Worm (Caenorhabditis elegans): Measurements from ENCODE around the gene srw-24.

Gene srw-24

DNA sequence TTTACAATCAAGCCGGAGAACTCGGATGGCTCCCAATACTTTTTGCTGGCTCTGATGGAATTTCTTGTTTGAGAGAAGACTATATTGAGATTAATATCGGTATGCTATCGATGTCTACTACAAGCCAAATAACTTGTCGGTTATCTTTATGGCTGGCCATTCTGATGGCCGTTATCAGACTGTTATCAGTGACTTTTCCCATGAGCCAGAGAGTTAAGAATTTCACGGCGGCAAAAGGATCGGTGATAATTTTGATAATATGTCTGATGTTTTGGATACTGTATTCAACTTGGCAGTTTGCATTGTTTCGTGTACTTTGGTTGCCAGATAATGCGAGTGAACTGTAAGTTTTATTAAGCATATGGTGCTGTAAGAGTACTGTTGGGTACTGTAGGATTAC is 2.4 kb downstream of the srw-24 start:
- TF ChIP-seq tbx-8 (GFP tag; optimal IDR thresholded peaks at IDR 0.05) (no peak), mab-5 (tag; optimal IDR thresholded peaks at IDR 0.05) (no peak), nhr-12 (tag; optimal IDR thresholded peaks at IDR 0.05) (no peak)

DNA sequence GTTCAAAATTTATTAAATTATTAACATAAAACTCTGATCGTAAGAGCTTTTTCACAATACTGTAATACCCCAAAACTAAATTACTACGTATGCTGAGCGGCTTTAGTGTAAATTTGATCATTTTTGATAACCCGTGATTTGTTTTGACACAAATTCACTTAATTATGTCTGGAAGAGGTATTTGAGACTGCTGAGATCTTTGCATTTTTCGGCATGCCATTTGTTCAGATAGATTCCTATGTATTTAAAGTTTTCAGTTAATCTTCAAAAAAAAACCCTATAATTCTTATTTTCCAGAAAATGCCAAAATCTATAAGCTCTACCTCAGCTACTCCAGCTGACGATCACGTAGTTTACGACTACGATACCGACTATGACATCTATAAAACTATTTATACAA is 6.5 kb downstream of the srw-24 start, which contains the start of gene srw-15:
Gene srw-15, plus strand, starts transcription at position 301 of the 400 bp plus-strand sequence.
- TF ChIP-seq unc-39 (tag; optimal IDR thresholded peaks at IDR 0.05) (no peak), elt-3 (tag; optimal IDR thresholded peaks at IDR 0.05) (no peak), ztf-11 (tag; optimal IDR thresholded peaks at IDR 0.05) (no peak), M03D4.4 (tag; optimal IDR thresholded peaks at IDR 0.05) (no peak), nhr-12 (tag; optimal IDR thresholded peaks at IDR 0.05) (no peak), sptf-1 (tag; optimal IDR thresholded peaks at IDR 0.05) (no peak), ham-2 (GFP tag; optimal IDR thresholded peaks at IDR 0.05) (no peak), mep-1 (tag; optimal IDR thresholded peaks at IDR 0.05) (no peak), nhr-76 (tag; optimal IDR thresholded peaks at IDR 0.05) (no peak)

DNA sequence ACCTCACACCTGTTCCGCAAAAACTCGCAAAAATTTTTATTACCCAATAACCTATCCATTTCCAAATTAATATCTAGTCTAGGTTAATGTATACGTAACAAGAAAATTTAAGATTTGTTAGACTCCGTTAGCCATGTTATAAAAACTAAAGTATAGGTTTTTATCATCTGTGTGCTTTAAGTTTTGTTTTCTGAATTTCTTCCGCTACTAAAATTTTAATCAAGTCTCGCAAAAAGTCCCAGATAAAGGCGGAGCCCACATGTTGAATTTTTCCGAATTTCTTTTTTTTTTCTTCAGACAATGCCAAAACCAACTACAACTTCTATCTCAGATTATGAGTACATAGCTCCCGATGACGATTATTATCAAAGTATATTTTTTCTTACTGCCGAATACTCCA is 8.4 kb downstream of the srw-24 start, which contains the start of gene srw-13:
Gene srw-13, plus strand, starts transcription at position 301 of the 400 bp plus-strand sequence.
- no peak for TF ChIP-seq unc-62 (GFP tag; optimal IDR thresholded peaks at IDR 0.05)
- no peak for TF ChIP-seq elt-3 (tag; optimal IDR thresholded peaks at IDR 0.05)
- TF ChIP-seq unc-120 (tag; optimal IDR thresholded peaks at IDR 0.05; ENCODE audit: poor library complexity, severe bottlenecking): no peak
- no peak for TF ChIP-seq sptf-1 (tag; optimal IDR thresholded peaks at IDR 0.05)
- TF ChIP-seq flh-1 (GFP tag; optimal IDR thresholded peaks at IDR 0.05): no peak
- no peak for TF ChIP-seq cnd-1 (tag; optimal IDR thresholded peaks at IDR 0.05)
- TF ChIP-seq pha-4 (tag; optimal IDR thresholded peaks at IDR 0.05): no peak
- TF ChIP-seq zip-8 (tag; optimal IDR thresholded peaks at IDR 0.05): no peak
- TF ChIP-seq nhr-12 (tag; optimal IDR thresholded peaks at IDR 0.05): no peak

DNA sequence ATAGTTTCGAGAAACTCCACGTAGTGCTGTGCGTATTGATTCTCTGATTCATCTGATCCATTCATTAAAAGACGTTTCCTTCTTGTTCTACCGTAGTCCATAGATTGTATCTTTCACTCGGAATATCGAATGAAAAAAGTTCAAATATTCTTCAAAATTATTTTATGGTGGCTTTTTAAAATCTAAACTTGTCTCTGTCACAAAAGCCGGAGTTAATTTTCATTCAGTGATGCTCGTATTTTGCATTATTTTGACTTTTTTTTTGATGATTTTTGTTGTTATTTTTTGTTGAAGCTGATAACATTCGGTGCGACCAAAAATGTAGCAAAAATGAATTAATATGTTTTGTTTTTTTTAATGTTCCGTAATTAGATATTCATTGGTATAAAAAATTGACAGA is 11.9 kb downstream of the srw-24 start, which contains the start of gene nhr-164:
Gene nhr-164, minus strand, starts transcription at position 101 of the 400 bp plus-strand sequence.
- no peak for TF ChIP-seq bed-3 (GFP tag; optimal IDR thresholded peaks at IDR 0.05)
- TF ChIP-seq pha-4 (tag; optimal IDR thresholded peaks at IDR 0.05): no peak
- no peak for TF ChIP-seq mab-5 (tag; optimal IDR thresholded peaks at IDR 0.05)
- TF ChIP-seq unc-120 (tag; optimal IDR thresholded peaks at IDR 0.05; ENCODE audit: poor library complexity, severe bottlenecking): no peak
- TF ChIP-seq mls-2 (tag; optimal IDR thresholded peaks at IDR 0.05): no peak
- TF ChIP-seq ces-1 (GFP tag; optimal IDR thresholded peaks at IDR 0.05): no peak
- TF ChIP-seq ham-2 (GFP tag; optimal IDR thresholded peaks at IDR 0.05): no peak
- no peak for TF ChIP-seq nhr-2 (tag; optimal IDR thresholded peaks at IDR 0.05)
- no peak for TF ChIP-seq unc-62 (GFP tag; optimal IDR thresholded peaks at IDR 0.05)
- TF ChIP-seq snpc-4 (tag; optimal IDR thresholded peaks at IDR 0.05): no peak
- no peak for TF ChIP-seq zip-8 (tag; optimal IDR thresholded peaks at IDR 0.05)
- no peak for TF ChIP-seq ceh-83 (GFP tag; optimal IDR thresholded peaks at IDR 0.05)
- no peak for TF ChIP-seq sem-2 (GFP tag; optimal IDR thresholded peaks at IDR 0.05)
- no peak for TF ChIP-seq nhr-237 (tag; optimal IDR thresholded peaks at IDR 0.05)
- no peak for TF ChIP-seq lin-13 (tag; optimal IDR thresholded peaks at IDR 0.05)
- no peak for TF ChIP-seq lsy-2 (tag; optimal IDR thresholded peaks at IDR 0.05)
- TF ChIP-seq unc-39 (tag; optimal IDR thresholded peaks at IDR 0.05): no peak

DNA sequence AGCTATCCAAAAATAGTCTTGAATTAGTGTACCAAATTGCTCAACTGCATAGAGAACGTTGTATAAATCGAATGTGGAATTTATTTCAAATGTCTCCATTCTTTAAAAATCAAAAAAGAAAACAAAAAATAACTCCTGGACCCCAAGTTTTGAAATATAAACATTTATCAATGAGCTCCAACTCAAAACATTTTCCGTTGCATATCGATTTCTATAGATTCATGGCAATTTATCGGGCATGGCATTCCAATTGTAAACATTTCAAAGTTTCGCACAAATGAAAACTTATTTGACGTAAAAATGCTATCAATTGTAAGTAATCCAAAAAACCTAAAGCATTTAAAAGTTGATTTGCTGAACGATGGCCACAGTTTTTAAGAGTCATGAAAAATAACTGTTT is 14.8 kb downstream of the srw-24 start, which contains the start of gene srw-12:
Gene srw-12, minus strand, starts transcription at position 101 of the 400 bp plus-strand sequence.
- TF ChIP-seq unc-62 (GFP tag; optimal IDR thresholded peaks at IDR 0.05) (no peak), ztf-11 (tag; optimal IDR thresholded peaks at IDR 0.05) (no peak), mls-2 (tag; optimal IDR thresholded peaks at IDR 0.05) (no peak), drap-1 (GFP tag; optimal IDR thresholded peaks at IDR 0.05) (no peak), M03D4.4 (tag; optimal IDR thresholded peaks at IDR 0.05) (no peak), lsy-2 (tag; optimal IDR thresholded peaks at IDR 0.05) (no peak), unc-39 (tag; optimal IDR thresholded peaks at IDR 0.05) (no peak), ceh-83 (GFP tag; optimal IDR thresholded peaks at IDR 0.05) (no peak)

DNA sequence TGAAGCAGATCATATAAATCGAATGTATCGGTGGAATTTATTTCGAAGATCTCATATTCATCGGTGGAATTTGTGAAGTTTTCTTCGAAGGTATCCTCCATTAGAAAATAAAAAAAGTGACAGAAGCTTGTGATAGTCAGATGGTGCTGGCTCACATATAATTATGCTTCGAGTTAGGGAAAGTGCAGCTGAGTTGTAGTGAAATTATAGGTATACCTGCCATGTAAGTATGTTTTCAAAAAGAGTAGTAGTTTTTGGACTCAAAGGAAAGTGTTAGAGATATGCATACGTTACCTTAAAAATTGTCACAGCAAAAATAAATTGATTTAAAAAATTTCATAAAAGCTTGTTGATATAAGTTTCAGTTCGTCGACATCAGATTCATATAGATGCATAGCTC is 16.4 kb downstream of the srw-24 start, which contains the start of gene srw-11:
Gene srw-11, minus strand, starts transcription at position 101 of the 400 bp plus-strand sequence.
- TF ChIP-seq ceh-39 (tag; optimal IDR thresholded peaks at IDR 0.05): no peak
- no peak for TF ChIP-seq drap-1 (GFP tag; optimal IDR thresholded peaks at IDR 0.05)
- TF ChIP-seq ceh-43 (GFP tag; optimal IDR thresholded peaks at IDR 0.05): no peak
- TF ChIP-seq snpc-4 (tag; optimal IDR thresholded peaks at IDR 0.05): no peak
- no peak for TF ChIP-seq lsy-2 (tag; optimal IDR thresholded peaks at IDR 0.05)
- TF ChIP-seq ces-1 (GFP tag; optimal IDR thresholded peaks at IDR 0.05): no peak
- no peak for TF ChIP-seq mep-1 (tag; optimal IDR thresholded peaks at IDR 0.05)
- no peak for TF ChIP-seq lin-13 (tag; optimal IDR thresholded peaks at IDR 0.05)
- TF ChIP-seq nhr-2 (tag; optimal IDR thresholded peaks at IDR 0.05): no peak
